Worm (Caenorhabditis elegans): ENCODE results near the gene tsp-14.

DNA sequence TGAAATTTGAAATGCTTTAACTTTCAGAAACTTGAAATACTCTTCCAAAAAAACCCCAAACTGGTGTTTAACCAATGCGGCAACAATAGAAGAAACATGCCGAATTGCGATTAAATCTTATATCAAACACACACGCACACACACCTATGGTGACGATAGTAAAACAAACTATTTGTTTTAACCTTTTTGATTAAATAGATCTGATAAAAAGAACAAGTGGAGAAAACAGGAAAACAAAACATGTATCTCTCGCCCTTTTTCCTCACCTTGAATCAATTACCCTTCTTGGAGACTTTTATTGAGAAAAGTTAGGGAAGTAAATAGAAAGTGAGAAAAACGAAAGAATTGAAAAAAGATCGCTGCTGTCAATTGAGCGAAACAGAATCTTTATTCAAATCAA is 15.4 kb downstream of the tsp-14 start:
- TF ChIP-seq nhr-237 (tag; optimal IDR thresholded peaks at IDR 0.05) (no peak), ceh-82 (tag; optimal IDR thresholded peaks at IDR 0.05) (no peak), fos-1 (tag; optimal IDR thresholded peaks at IDR 0.05) (no peak), lin-39 (tag; optimal IDR thresholded peaks at IDR 0.05) (no peak), snpc-4 (tag; optimal IDR thresholded peaks at IDR 0.05) (no peak), zip-2 (tag; optimal IDR thresholded peaks at IDR 0.05) (no peak), nhr-77 (tag; optimal IDR thresholded peaks at IDR 0.05) (no peak), Y5F2A.4 (GFP tag; optimal IDR thresholded peaks at IDR 0.05) (no peak), nhr-25 (tag; optimal IDR thresholded peaks at IDR 0.05; ENCODE audit: borderline replicate concordance, insufficient read depth) (no peak), dmd-8 (GFP tag; IDR thresholded peaks at IDR 0.05) (no peak)
